Worm (Caenorhabditis elegans) whole organism, early embryonic: ENCODE measurements around the gene C35A11.4.

Experiments used
- B0310.2 ChIP-seq: sonication (generic microtip); optimal IDR thresholded peaks from 2 replicates; lab custom pipeline; 2016; ENCODE audit warnings: mild to moderate bottlenecking, missing genetic modification characterization, missing compliant biosample characterization
- F13C5.2 ChIP-seq: sonication (generic microtip); optimal IDR thresholded peaks from 2 replicates; lab custom pipeline; 2017; ENCODE audit warnings: mild to moderate bottlenecking, missing genetic modification characterization, inconsistent platforms, missing compliant biosample characterization
- aly-1 ChIP-seq: sonication (generic microtip); optimal IDR thresholded peaks from 2 replicates; lab custom pipeline; 2016; ENCODE audit warnings: missing genetic modification characterization, missing compliant biosample characterization
- ama-1 ChIP-seq: fragments of 150-350 bp; optimal IDR thresholded peaks from 2 replicates; lab custom pipeline; 2014
- ceh-13 ChIP-seq: fragments of 200-800 bp; sonication (Bioruptor generic); optimal IDR thresholded peaks from 2 replicates; lab custom pipeline; 2018; ENCODE audit warnings: mild to moderate bottlenecking, missing genetic modification characterization, missing compliant biosample characterization
- ceh-36 ChIP-seq: sonication (generic microtip); optimal IDR thresholded peaks from 2 replicates; lab custom pipeline; 2016; ENCODE audit warnings: missing genetic modification characterization, inconsistent platforms, missing compliant biosample characterization
- ets-7 ChIP-seq: sonication (generic microtip); optimal IDR thresholded peaks from 2 replicates; lab custom pipeline; 2016; ENCODE audit warnings: missing genotype, missing genetic modification characterization, missing compliant biosample characterization
- flt-1 ChIP-seq: fragments of 200-800 bp; sonication (Bioruptor generic); IDR thresholded peaks from 2 replicates; pipeline ENCODE4 v1.3.6; 2022; ENCODE audit warnings: missing genetic modification characterization, missing compliant biosample characterization
- hmbx-1 ChIP-seq: sonication (generic microtip); optimal IDR thresholded peaks from 2 replicates; lab custom pipeline; 2016; ENCODE audit warnings: mild to moderate bottlenecking, missing genetic modification characterization, missing compliant biosample characterization
- hmg-4 ChIP-seq: fragments of 200-800 bp; sonication (Bioruptor generic); optimal IDR thresholded peaks from 2 replicates; lab custom pipeline; 2018; ENCODE audit warnings: mild to moderate bottlenecking, missing genetic modification characterization, missing compliant biosample characterization
- hnd-1 ChIP-seq: sonication (generic microtip); optimal IDR thresholded peaks from 2 replicates; lab custom pipeline; 2016; ENCODE audit warnings: missing genetic modification characterization, missing compliant biosample characterization
- pes-1 ChIP-seq: fragments of 200-800 bp; sonication (Bioruptor generic); IDR thresholded peaks from 2 replicates; pipeline ENCODE4 v1.3.6; 2022; ENCODE audit warnings: missing genetic modification reagents, missing genetic modification characterization, missing compliant biosample characterization
- scrt-1 ChIP-seq: fragments of 200-800 bp; sonication (Bioruptor generic); IDR thresholded peaks from 2 replicates; pipeline ENCODE4 v1.3.6; 2022; ENCODE audit warnings: missing genetic modification characterization, missing compliant biosample characterization
- sea-1 ChIP-seq: fragments of 200-800 bp; sonication (Bioruptor generic); conservative IDR thresholded peaks from 2 replicates; pipeline ENCODE4 v1.3.6; 2022; ENCODE audit warnings: missing genetic modification characterization, missing compliant biosample characterization
- tbx-11 ChIP-seq: fragments of 200-800 bp; sonication (Bioruptor generic); IDR thresholded peaks from 2 replicates; pipeline ENCODE4 v1.3.6; 2022; ENCODE audit warnings: missing genetic modification characterization, missing compliant biosample characterization
- tbx-37 ChIP-seq: fragments of 200-800 bp; sonication (Bioruptor generic); conservative IDR thresholded peaks from 2 replicates; pipeline ENCODE4 v1.3.6; 2022; ENCODE audit warnings: missing genetic modification reagents, missing genetic modification characterization, missing compliant biosample characterization
- tra-4 ChIP-seq: sonication (generic microtip); optimal IDR thresholded peaks from 2 replicates; lab custom pipeline; 2017; ENCODE audit warnings: missing genetic modification characterization, missing compliant biosample characterization

The C35A11.4 gene

ce11 chrV:5423120-5423519 lies 30.2 kb upstream of the C35A11.4 start, which contains the start of gene cyp-14A5:
Gene cyp-14A5 (minus strand): TSS chrV:5423282.
- no peak for TF ChIP-seq F13C5.2
- TF ChIP-seq B0310.2 (tag; lab: Kevin White, UChicago), result no peak
- no peak for TF ChIP-seq ama-1 (lab: Kevin White, UChicago)
- no peak for TF ChIP-seq pes-1 (GFP tag; lab: Robert Waterston, UW)
- TF ChIP-seq scrt-1 (GFP tag; lab: Robert Waterston, UW), result no peak
- no peak for TF ChIP-seq ceh-36 (tag; lab: Kevin White, UChicago)
- TF ChIP-seq hnd-1 (tag; lab: Kevin White, UChicago), result no peak
- no peak for TF ChIP-seq hmbx-1
- TF ChIP-seq ets-7, result no peak
- TF ChIP-seq hmg-4 (GFP tag; lab: Kevin White, UChicago), result no peak
- TF ChIP-seq sea-1, result no peak
- TF ChIP-seq aly-1 (tag; lab: Kevin White, UChicago), result no peak
- no peak for TF ChIP-seq tra-4 (tag; lab: Kevin White, UChicago)
- no peak for TF ChIP-seq flt-1 (GFP tag; lab: Robert Waterston, UW)
- no peak for TF ChIP-seq ceh-13 (GFP tag; lab: Kevin White, UChicago)
- TF ChIP-seq tbx-11 (GFP tag; lab: Robert Waterston, UW), result no peak
- TF ChIP-seq tbx-37 (GFP tag; lab: Robert Waterston, UW), result no peak

- TF ChIP-seq sea-1, result no peak
Measured at ce11 chrV:5419915-5420314, 27.0 kb upstream of the C35A11.4 start, which contains the start of gene F08F3.6. Gene F08F3.6 (minus strand): TSS chrV:5420067.

ce11 chrV:5412808-5413405 lies 20.0 kb upstream of the C35A11.4 start, which contains the start of gene F08F3.10:
Gene F08F3.10 (plus strand): TSS chrV:5413355.
- TF ChIP-seq scrt-1 (GFP tag; lab: Robert Waterston, UW), result no peak
- TF ChIP-seq ceh-36 (tag; lab: Kevin White, UChicago), result no peak
- TF ChIP-seq ama-1 (lab: Kevin White, UChicago), result no peak
- TF ChIP-seq tra-4 (tag; lab: Kevin White, UChicago), result no peak
- TF ChIP-seq aly-1 (tag; lab: Kevin White, UChicago), result no peak
- no peak for TF ChIP-seq tbx-37 (GFP tag; lab: Robert Waterston, UW)

ce11 chrV:5410679-5411078 lies 17.7 kb upstream of the C35A11.4 start, which contains the start of gene F08F3.4:
Gene F08F3.4 (plus strand): TSS chrV:5410955.
- TF ChIP-seq ceh-36 (tag; lab: Kevin White, UChicago), result no peak
- no peak for TF ChIP-seq scrt-1 (GFP tag; lab: Robert Waterston, UW)
- TF ChIP-seq B0310.2 (tag; lab: Kevin White, UChicago), result no peak
- TF ChIP-seq F13C5.2, result no peak

ce11 chrV:5408921-5409320 lies 16.0 kb upstream of the C35A11.4 start:
- no peak for TF ChIP-seq tra-4 (tag; lab: Kevin White, UChicago)
- no peak for TF ChIP-seq tbx-37 (GFP tag; lab: Robert Waterston, UW)
- TF ChIP-seq scrt-1 (GFP tag; lab: Robert Waterston, UW), result no peak
- no peak for TF ChIP-seq pes-1 (GFP tag; lab: Robert Waterston, UW)
- TF ChIP-seq F13C5.2, result no peak
- TF ChIP-seq hnd-1 (tag; lab: Kevin White, UChicago), result no peak
- TF ChIP-seq sea-1, result no peak
- TF ChIP-seq ceh-36 (tag; lab: Kevin White, UChicago), result no peak
- TF ChIP-seq aly-1 (tag; lab: Kevin White, UChicago), result no peak
- no peak for TF ChIP-seq flt-1 (GFP tag; lab: Robert Waterston, UW)
- no peak for TF ChIP-seq hmg-4 (GFP tag; lab: Kevin White, UChicago)
- TF ChIP-seq hmbx-1, result no peak

- TF ChIP-seq ets-7 (no peak), hnd-1 (tag; lab: Kevin White, UChicago) (no peak), hmbx-1 (no peak), ama-1 (lab: Kevin White, UChicago) (no peak), sea-1 (no peak), tbx-37 (GFP tag; lab: Robert Waterston, UW) (no peak), aly-1 (tag; lab: Kevin White, UChicago) (no peak), tra-4 (tag; lab: Kevin White, UChicago) (no peak), B0310.2 (tag; lab: Kevin White, UChicago) (no peak), hmg-4 (GFP tag; lab: Kevin White, UChicago) (no peak), scrt-1 (GFP tag; lab: Robert Waterston, UW) (no peak), tbx-11 (GFP tag; lab: Robert Waterston, UW) (no peak), ceh-36 (tag; lab: Kevin White, UChicago) (no peak), ceh-13 (GFP tag; lab: Kevin White, UChicago) (no peak), F13C5.2 (no peak), flt-1 (GFP tag; lab: Robert Waterston, UW) (no peak), pes-1 (GFP tag; lab: Robert Waterston, UW) (no peak)
Measured at ce11 chrV:5408223-5408622, 15.3 kb upstream of the C35A11.4 start, which contains the start of gene C25A6.1. Gene C25A6.1 (plus strand): TSS chrV:5408523.

ce11 chrV:5405053-5405452 lies 12.1 kb upstream of the C35A11.4 start, which contains the start of gene dmsr-7:
Gene dmsr-7 (plus strand): TSS chrV:5405353.
- TF ChIP-seq hmg-4 (GFP tag; lab: Kevin White, UChicago) (no peak), ceh-36 (tag; lab: Kevin White, UChicago) (no peak), tbx-37 (GFP tag; lab: Robert Waterston, UW) (no peak), flt-1 (GFP tag; lab: Robert Waterston, UW) (no peak), ets-7 (no peak)

- TF ChIP-seq ceh-13 (GFP tag; lab: Kevin White, UChicago) (no peak), tbx-11 (GFP tag; lab: Robert Waterston, UW) (no peak), sea-1 (no peak), tra-4 (tag; lab: Kevin White, UChicago) (no peak), ama-1 (lab: Kevin White, UChicago) (no peak), F13C5.2 (no peak), B0310.2 (tag; lab: Kevin White, UChicago) (no peak), hmg-4 (GFP tag; lab: Kevin White, UChicago) (no peak), tbx-37 (GFP tag; lab: Robert Waterston, UW) (no peak), hnd-1 (tag; lab: Kevin White, UChicago) (no peak), ets-7 (no peak), aly-1 (tag; lab: Kevin White, UChicago) (no peak), hmbx-1 (no peak), scrt-1 (GFP tag; lab: Robert Waterston, UW) (no peak)
Measured at ce11 chrV:5403938-5404337, 11.0 kb upstream of the C35A11.4 start.
